Fruit fly (Drosophila melanogaster) whole organism, prepupa: ENCODE data around the gene CG6340.

Source experiments
- CG10631 ChIP-seq: fragments of 200-800 bp; sonication (Bioruptor generic); optimal IDR thresholded peaks from 2 replicates; lab custom pipeline; 2016; ENCODE audit warnings: missing biosample characterization, missing genetic modification characterization
- Eip78C ChIP-seq: fragments of 200-800 bp; sonication (Bioruptor generic); peaks from one replicate; lab custom pipeline; 2016; ENCODE audit warnings: missing biosample characterization, missing genetic modification characterization
- Sox102F ChIP-seq: fragments of 200-800 bp; sonication (Bioruptor generic); optimal IDR thresholded peaks from 2 replicates; lab custom pipeline; 2016; ENCODE audit warnings: missing biosample characterization, mild to moderate bottlenecking, missing genetic modification characterization
- esn ChIP-seq: fragments of 200-800 bp; sonication (Bioruptor generic); optimal IDR thresholded peaks from 2 replicates; lab custom pipeline; 2016; ENCODE audit warnings: missing biosample characterization, mild to moderate bottlenecking, missing genetic modification characterization, moderate library complexity
- lz ChIP-seq: fragments of 200-800 bp; sonication (Bioruptor generic); optimal IDR thresholded peaks from 3 replicates; lab custom pipeline; 2016; ENCODE audit warnings: missing biosample characterization, missing genetic modification characterization
- vri ChIP-seq: fragments of 200-800 bp; sonication (Bioruptor generic); optimal IDR thresholded peaks from 3 replicates; lab custom pipeline; 2016; ENCODE audit warnings: missing biosample characterization, mild to moderate bottlenecking, missing genetic modification characterization

- TF ChIP-seq esn (GFP tag; lab: Kevin White, UChicago) (no peak), vri (GFP tag; lab: Kevin White, UChicago) (no peak), CG10631 (GFP tag; lab: Kevin White, UChicago) (no peak), lz (no peak), Sox102F (GFP tag; lab: Kevin White, UChicago) (no peak), Eip78C (GFP tag; lab: Kevin White, UChicago) (no peak)
Measured at dm6 chrX:15502864-15503263, 20.7 kb downstream of the CG6340 start.
